Fruit fly (Drosophila melanogaster) Kc167 (cell line): ENCODE measurements around the gene CG6726.

Experiments used
- Myc ChIP-seq: fragments of >200 bp; optimal IDR thresholded peaks from 2 replicates; lab custom pipeline; 2017; ENCODE audit warnings: missing external identifiers
- h ChIP-seq: fragments of >200 bp; optimal IDR thresholded peaks from 3 replicates; lab custom pipeline; 2018; ENCODE audit warnings: missing external identifiers

DNA sequence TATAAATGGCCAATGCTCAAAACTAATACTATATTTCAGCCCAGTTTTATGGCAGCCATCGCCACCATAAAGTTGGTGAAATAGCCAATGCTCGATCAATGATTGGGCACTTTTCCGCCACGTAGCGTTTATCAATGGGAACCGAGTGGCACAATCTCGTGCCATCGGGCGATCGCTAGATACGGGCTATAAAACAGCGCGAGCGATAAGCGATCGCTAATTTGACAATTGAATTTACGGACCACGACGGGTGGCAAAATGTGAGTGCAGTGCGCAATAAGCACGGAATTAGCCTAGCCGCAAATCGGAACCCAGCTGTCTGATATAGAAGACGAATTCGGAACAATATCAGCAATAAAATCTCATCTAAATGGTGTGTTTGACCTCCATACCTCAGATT, 48.8 kb downstream of the CG6726 start:
- TF ChIP-seq h (no peak), Myc (lab: Kevin White, UChicago) (no peak)
